Fruit fly (Drosophila melanogaster) whole organism, embryonic: ENCODE results near the gene CG43999.
A peak's percentile ranks its signal among the peaks of the same experiment; 100 is the strongest.

Experiments
- BtbVII ChIP-seq: fragments of 200-800 bp; sonication (Bioruptor generic); optimal IDR thresholded peaks from 3 replicates; lab custom pipeline; 2017; ENCODE audit warnings: missing biosample characterization, mild to moderate bottlenecking, missing genetic modification characterization
- CG10274 ChIP-seq: fragments of 200-800 bp; sonication (Bioruptor generic); optimal IDR thresholded peaks from 3 replicates; lab custom pipeline; 2017; ENCODE audit warnings: missing biosample characterization, mild to moderate bottlenecking, missing genetic modification characterization
- CG11085 ChIP-seq: fragments of 200-800 bp; sonication (Bioruptor generic); IDR thresholded peaks from 2 replicates; pipeline ENCODE4 v1.3.6; 2022; ENCODE audit warnings: missing biosample characterization, missing genetic modification characterization
- CG12391 ChIP-seq: fragments of 200-800 bp; sonication (Bioruptor generic); optimal IDR thresholded peaks from 3 replicates; lab custom pipeline; 2018; ENCODE audit warnings: missing biosample characterization, mild to moderate bottlenecking, missing genetic modification characterization, moderate library complexity
- CG12744 ChIP-seq: fragments of 200-800 bp; sonication (Bioruptor generic); optimal IDR thresholded peaks from 2 replicates; lab custom pipeline; 2016; ENCODE audit warnings: missing biosample characterization, missing genetic modification characterization
- CG13424 ChIP-seq: fragments of 200-800 bp; sonication (Bioruptor generic); optimal IDR thresholded peaks from 2 replicates; lab custom pipeline; 2019; ENCODE audit warnings: missing biosample characterization, mild to moderate bottlenecking, missing genetic modification characterization, moderate library complexity
- CG1647 ChIP-seq: fragments of 200-800 bp; sonication (Bioruptor generic); optimal IDR thresholded peaks from 3 replicates; lab custom pipeline; 2016; ENCODE audit warnings: missing biosample characterization, missing genetic modification characterization
- CG16815 ChIP-seq: fragments of 200-800 bp; sonication (Bioruptor generic); optimal IDR thresholded peaks from 3 replicates; lab custom pipeline; 2017; ENCODE audit warnings: missing biosample characterization, mild to moderate bottlenecking, missing genetic modification characterization
- CG17802 ChIP-seq: fragments of 200-800 bp; sonication (Bioruptor generic); optimal IDR thresholded peaks from 2 replicates; lab custom pipeline; 2018; ENCODE audit warnings: missing biosample characterization, mild to moderate bottlenecking, missing genetic modification characterization, moderate library complexity
- CG30403 ChIP-seq: fragments of 200-800 bp; sonication (Bioruptor generic); optimal IDR thresholded peaks from 3 replicates; lab custom pipeline; 2016; ENCODE audit warnings: missing biosample characterization, missing genetic modification characterization
- CG3065 ChIP-seq: fragments of 200-800 bp; sonication (Bioruptor generic); optimal IDR thresholded peaks from 2 replicates; lab custom pipeline; 2016; ENCODE audit warnings: missing biosample characterization, missing genetic modification characterization
- CG31224 ChIP-seq: fragments of 200-800 bp; sonication (Bioruptor generic); IDR thresholded peaks from 2 replicates; pipeline ENCODE4 v1.3.6; 2022; ENCODE audit warnings: missing biosample characterization, missing genetic modification characterization
- CG3163 ChIP-seq: fragments of 200-800 bp; sonication (Bioruptor generic); optimal IDR thresholded peaks from 3 replicates; lab custom pipeline; 2016; ENCODE audit warnings: missing biosample characterization, missing genetic modification characterization
- CG33557 ChIP-seq: fragments of 200-800 bp; sonication (Bioruptor generic); optimal IDR thresholded peaks from 2 replicates; lab custom pipeline; 2019; ENCODE audit warnings: missing biosample characterization, mild to moderate bottlenecking, missing genetic modification characterization, moderate library complexity
- CG34376 ChIP-seq: fragments of 200-800 bp; sonication (Bioruptor generic); optimal IDR thresholded peaks from 2 replicates; lab custom pipeline; 2018; ENCODE audit warnings: missing biosample characterization, mild to moderate bottlenecking, missing genetic modification characterization
- CG4404 ChIP-seq: fragments of 200-800 bp; sonication (Bioruptor generic); IDR thresholded peaks from 2 replicates; pipeline ENCODE4 v1.3.6; 2022; ENCODE audit warnings: missing biosample characterization, missing genetic modification characterization
- CG4617 ChIP-seq: fragments of 200-800 bp; sonication (Bioruptor generic); optimal IDR thresholded peaks from 3 replicates; lab custom pipeline; 2016; ENCODE audit warnings: missing biosample characterization, missing genetic modification characterization, borderline replicate concordance
- CG6272 ChIP-seq: fragments of 200-800 bp; sonication (Bioruptor generic); IDR thresholded peaks from 2 replicates; pipeline ENCODE4 v1.3.6; 2022; ENCODE audit warnings: missing biosample characterization, missing genetic modification characterization
- CG6654 ChIP-seq: fragments of 200-800 bp; sonication (Bioruptor generic); optimal IDR thresholded peaks from 2 replicates; lab custom pipeline; 2017; ENCODE audit warnings: missing biosample characterization, mild to moderate bottlenecking, missing genetic modification characterization
- CG9215 ChIP-seq: fragments of 200-800 bp; sonication (Bioruptor generic); IDR thresholded peaks from 2 replicates; pipeline ENCODE4 v1.3.6; 2022; ENCODE audit warnings: missing biosample characterization, missing genetic modification characterization
- CG9437 ChIP-seq: fragments of 200-800 bp; sonication (Bioruptor generic); optimal IDR thresholded peaks from 2 replicates; lab custom pipeline; 2018; ENCODE audit warnings: missing biosample characterization, mild to moderate bottlenecking, missing genetic modification characterization
- Fer1 ChIP-seq: fragments of 200-800 bp; sonication (Bioruptor generic); optimal IDR thresholded peaks from 2 replicates; lab custom pipeline; 2017; ENCODE audit warnings: missing biosample characterization, mild to moderate bottlenecking, missing genetic modification characterization
- Gsc ChIP-seq: fragments of 200-800 bp; sonication (Bioruptor generic); IDR thresholded peaks from 2 replicates; pipeline ENCODE4 v1.3.6; 2022; ENCODE audit warnings: missing biosample characterization, missing genetic modification characterization
- HLH3B ChIP-seq: fragments of 200-800 bp; sonication (Bioruptor generic); IDR thresholded peaks from 2 replicates; pipeline ENCODE4 v1.3.6; 2022; ENCODE audit warnings: missing biosample characterization, missing genetic modification characterization
- HmgD ChIP-seq: fragments of 200-800 bp; sonication (Bioruptor generic); optimal IDR thresholded peaks from 3 replicates; lab custom pipeline; 2016; ENCODE audit warnings: missing biosample characterization, missing genetic modification characterization
- Hr51 ChIP-seq, 2 experiments: fragments of 200-800 bp; sonication (Bioruptor generic); optimal IDR thresholded peaks; 2 replicates in 1 of 2; 3 replicates in 1 of 2; lab custom pipeline; 2016 to 2018; ENCODE audit warnings: missing biosample characterization in 2 of 2, missing genetic modification characterization in 2 of 2, mild to moderate bottlenecking in 1 of 2, moderate library complexity in 1 of 2
- Kr ChIP-seq: fragments of 200-800 bp; sonication (Bioruptor generic); optimal IDR thresholded peaks from 2 replicates; lab custom pipeline; 2017; ENCODE audit warnings: missing biosample characterization, mild to moderate bottlenecking, missing genetic modification characterization
- NFAT ChIP-seq: fragments of 200-800 bp; sonication (Bioruptor generic); IDR thresholded peaks from 2 replicates; pipeline ENCODE4 v1.3.6; 2022; ENCODE audit warnings: missing biosample characterization, missing genetic modification characterization
- NfI ChIP-seq: fragments of 200-800 bp; sonication (Bioruptor generic); optimal IDR thresholded peaks from 3 replicates; lab custom pipeline; 2018; ENCODE audit warnings: missing biosample characterization, mild to moderate bottlenecking, missing genetic modification characterization, moderate library complexity
- Pdp1 ChIP-seq, 2 experiments: fragments of 200-800 bp; sonication (Bioruptor generic); optimal IDR thresholded peaks; 3 replicates each; lab custom pipeline; 2016; ENCODE audit warnings: missing biosample characterization in 2 of 2, missing genetic modification characterization in 2 of 2, mild to moderate bottlenecking in 1 of 2, moderate library complexity in 1 of 2
- Sin3A ChIP-seq: fragments of >200 bp; optimal IDR thresholded peaks from 2 replicates; lab custom pipeline; 2018
- Sox100B ChIP-seq: fragments of 200-800 bp; sonication (Bioruptor generic); optimal IDR thresholded peaks from 3 replicates; lab custom pipeline; 2018; ENCODE audit warnings: missing biosample characterization, mild to moderate bottlenecking, missing genetic modification characterization
- Stat92E ChIP-seq, 3 experiments: fragments of >200 bp in 2 of 3; fragments of 200-800 bp in 1 of 3; sonication (Bioruptor generic) in 1 of 3; optimal IDR thresholded peaks; 2 replicates each; lab custom pipeline; 2017 to 2019; ENCODE audit warnings: missing biosample characterization in 3 of 3, missing genetic modification characterization in 3 of 3, mild to moderate bottlenecking in 1 of 3, moderate library complexity in 1 of 3
- ap ChIP-seq: fragments of 200-800 bp; sonication (Bioruptor generic); IDR thresholded peaks from 2 replicates; pipeline ENCODE4 v1.3.6; 2022; ENCODE audit warnings: missing biosample characterization, missing genetic modification characterization
- ci ChIP-seq: fragments of 200-800 bp; sonication (Bioruptor generic); IDR thresholded peaks from 3 replicates; pipeline ENCODE4 v1.3.6; 2022; ENCODE audit warnings: missing biosample characterization, missing genetic modification characterization
- corto ChIP-seq: fragments of 200-800 bp; sonication (Bioruptor generic); optimal IDR thresholded peaks from 2 replicates; lab custom pipeline; 2016; ENCODE audit warnings: missing biosample characterization, mild to moderate bottlenecking, missing genetic modification characterization, moderate library complexity
- dmrt99B ChIP-seq: fragments of 200-800 bp; sonication (Bioruptor generic); optimal IDR thresholded peaks from 2 replicates; lab custom pipeline; 2018; ENCODE audit warnings: missing biosample characterization, mild to moderate bottlenecking, missing genetic modification characterization, moderate library complexity
- ftz-f1 ChIP-seq: fragments of 200-800 bp; sonication (Bioruptor generic); optimal IDR thresholded peaks from 2 replicates; lab custom pipeline; 2016; ENCODE audit warnings: missing biosample characterization, missing genetic modification characterization
- jing ChIP-seq: fragments of 200-800 bp; sonication (Bioruptor generic); optimal IDR thresholded peaks from 2 replicates; lab custom pipeline; 2018; ENCODE audit warnings: missing biosample characterization, mild to moderate bottlenecking, missing genetic modification characterization
- knrl ChIP-seq: fragments of 200-800 bp; sonication (Bioruptor generic); IDR thresholded peaks from 3 replicates; pipeline ENCODE4 v1.3.6; 2022; ENCODE audit warnings: missing biosample characterization, missing genetic modification characterization; ENCODE audit not compliant: partially characterized antibody
- lmd ChIP-seq: fragments of 200-800 bp; sonication (Bioruptor generic); IDR thresholded peaks from 2 replicates; pipeline ENCODE4 v1.3.6; 2022; ENCODE audit warnings: missing biosample characterization, missing genetic modification characterization
- nau ChIP-seq: fragments of 200-800 bp; sonication (Bioruptor generic); optimal IDR thresholded peaks from 3 replicates; lab custom pipeline; 2017; ENCODE audit warnings: missing biosample characterization, mild to moderate bottlenecking, missing genetic modification characterization, missing genetic modification reagents
- pb ChIP-seq: fragments of 200-800 bp; sonication (Bioruptor generic); optimal IDR thresholded peaks from 3 replicates; lab custom pipeline; 2016; ENCODE audit warnings: missing biosample characterization, missing genetic modification characterization
- so ChIP-seq: fragments of 200-800 bp; sonication (Bioruptor generic); IDR thresholded peaks from 3 replicates; pipeline ENCODE4 v1.3.6; 2022; ENCODE audit warnings: missing biosample characterization, missing genetic modification characterization
- stc ChIP-seq: fragments of 200-800 bp; sonication (Bioruptor generic); IDR thresholded peaks from 2 replicates; pipeline ENCODE4 v1.3.6; 2022; ENCODE audit warnings: missing biosample characterization, missing genetic modification characterization
- toy ChIP-seq: fragments of 200-800 bp; sonication (Bioruptor generic); IDR thresholded peaks from 2 replicates; pipeline ENCODE4 v1.3.6; 2022; ENCODE audit warnings: missing biosample characterization, missing genetic modification characterization
- ttk ChIP-seq: fragments of 200-800 bp; sonication (Bioruptor generic); IDR thresholded peaks from 2 replicates; pipeline ENCODE4 v2.1.2; 2022; ENCODE audit warnings: missing biosample characterization, missing genetic modification characterization
- tx ChIP-seq: fragments of 200-800 bp; sonication (Bioruptor generic); optimal IDR thresholded peaks from 2 replicates; lab custom pipeline; 2016; ENCODE audit warnings: missing biosample characterization, missing genetic modification characterization
- yki ChIP-seq: fragments of >200 bp; optimal IDR thresholded peaks from 3 replicates; lab custom pipeline; 2018
- zen2 ChIP-seq: fragments of 200-800 bp; sonication (Bioruptor generic); IDR thresholded peaks from 3 replicates; pipeline ENCODE4 v1.3.6; 2022; ENCODE audit warnings: missing biosample characterization, missing genetic modification characterization; ENCODE audit not compliant: partially characterized antibody

The CG43999 gene

DNA sequence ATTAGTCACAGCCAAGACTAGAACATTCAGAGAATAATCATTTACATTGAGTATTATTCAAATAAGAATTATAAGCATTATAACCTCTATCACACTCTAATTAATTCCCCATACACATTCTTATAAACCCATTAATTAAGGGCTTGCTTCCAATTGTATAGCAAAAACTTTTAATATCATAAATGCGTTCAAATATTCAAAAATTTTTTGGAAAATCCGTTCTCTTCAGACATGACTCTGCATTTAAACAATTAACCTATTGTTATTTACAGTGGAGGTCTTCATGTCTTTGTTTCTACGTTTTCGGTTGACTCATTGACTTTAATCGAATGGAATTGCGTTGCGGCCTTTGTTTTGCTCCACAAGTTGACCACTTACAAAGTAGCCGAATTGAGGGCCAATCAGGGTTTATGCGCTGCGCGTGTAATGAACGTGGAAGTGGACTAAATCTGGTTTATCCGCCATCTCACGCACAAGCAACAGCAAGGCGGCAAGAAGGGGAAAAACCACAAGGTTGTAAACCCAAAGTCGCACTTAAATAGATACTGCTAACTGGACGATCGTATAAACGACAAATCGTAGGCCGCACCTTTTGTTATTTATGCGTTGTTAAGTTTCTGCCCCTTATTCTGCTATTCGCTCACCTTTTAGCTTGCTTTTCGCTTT, 7.8 kb downstream of the CG43999 start (continued):
- peak; percentile 80 for TF ChIP-seq so (GFP tag; lab: Robert Waterston, UW)
- TF ChIP-seq BtbVII (GFP tag; lab: Kevin White, UChicago) = no peak
- TF ChIP-seq NfI = peak; percentile 58
- no peak for TF ChIP-seq CG16815 (GFP tag; lab: Kevin White, UChicago)
- no peak for TF ChIP-seq Stat92E (GFP tag; optimal IDR thresholded peaks at IDR 0.05; lab: Kevin White, UChicago)
- TF ChIP-seq CG1647 = no peak
- no peak for TF ChIP-seq jing (GFP tag; lab: Kevin White, UChicago)
- TF ChIP-seq HmgD = no peak
- TF ChIP-seq ci (GFP tag; lab: Robert Waterston, UW) = peak; percentile 89
- TF ChIP-seq stc (GFP tag; lab: Robert Waterston, UW) = peak; percentile 57
- no peak for TF ChIP-seq CG17802 (tag; lab: Kevin White, UChicago)
- peak; percentile 31 for TF ChIP-seq CG12744 (GFP tag; lab: Kevin White, UChicago)
- no peak for TF ChIP-seq CG4617 (GFP tag; lab: Kevin White, UChicago)
- no peak for TF ChIP-seq Gsc (GFP tag; lab: Robert Waterston, UW)
- peak; percentile 46; the same call in 1 of the 2 replicates for TF ChIP-seq CG11085
- no peak for TF ChIP-seq knrl (GFP tag; lab: Robert Waterston, UW)
- TF ChIP-seq CG30403 (GFP tag; lab: Kevin White, UChicago) = no peak
- TF ChIP-seq CG31224 = peak; percentile 78
- TF ChIP-seq NFAT = peak; percentile 79
- TF ChIP-seq CG9437 = no peak
- no peak for TF ChIP-seq CG3065 (GFP tag; lab: Kevin White, UChicago)
- TF ChIP-seq lmd (GFP tag; lab: Robert Waterston, UW) = peak; percentile 56; the same call in 1 of the 2 replicates
- TF ChIP-seq Sox100B (GFP tag; lab: Kevin White, UChicago) = no peak
- no peak for TF ChIP-seq yki (lab: Kevin White, UChicago)
- TF ChIP-seq CG6272 = peak; percentile 56
- TF ChIP-seq HLH3B (GFP tag; lab: Robert Waterston, UW) = peak; percentile 42; the same call in 1 of the 2 replicates
- TF ChIP-seq CG6654 (GFP tag; lab: Kevin White, UChicago) = no peak
- TF ChIP-seq tx (GFP tag; lab: Kevin White, UChicago) = peak; percentile 31
- TF ChIP-seq zen2 (GFP tag; lab: Robert Waterston, UW) = no peak
- peak; percentile 37; the same call in 1 of the 2 replicates for TF ChIP-seq ttk (GFP tag; lab: Robert Waterston, UW)
- no peak for TF ChIP-seq Kr (GFP tag; lab: Kevin White, UChicago)
- no peak for TF ChIP-seq dmrt99B
- no peak for TF ChIP-seq ap (GFP tag; lab: Robert Waterston, UW)
- TF ChIP-seq CG3163 (GFP tag; lab: Kevin White, UChicago) = peak; percentile 9
- TF ChIP-seq ftz-f1 (GFP tag; lab: Kevin White, UChicago) = peak; percentile 79
- no peak for TF ChIP-seq CG4404
- no peak for TF ChIP-seq corto (GFP tag; lab: Kevin White, UChicago)
- peak; percentile 55 for TF ChIP-seq CG34376 (GFP tag; lab: Kevin White, UChicago)
- TF ChIP-seq CG12391 (tag; lab: Kevin White, UChicago) = peak; percentile 3
- TF ChIP-seq Fer1 (GFP tag; lab: Kevin White, UChicago) = peak; percentile 46
- TF ChIP-seq CG10274 (GFP tag; lab: Kevin White, UChicago) = no peak
- TF ChIP-seq Pdp1 (GFP tag; optimal IDR thresholded peaks at IDR 0.05; lab: Kevin White, UChicago) = peak; percentile 3 to 9
- TF ChIP-seq nau (GFP tag; lab: Kevin White, UChicago) = peak; percentile 43
- peak; percentile 56; the same call in 1 of the 2 replicates for TF ChIP-seq toy
- TF ChIP-seq pb = peak; percentile 77
- peak; percentile 17 to 59 for TF ChIP-seq Hr51 (GFP tag; optimal IDR thresholded peaks at IDR 0.05; lab: Kevin White, UChicago)
- TF ChIP-seq CG13424 = no peak
- no peak for TF ChIP-seq Sin3A (lab: Kevin White, UChicago)
- TF ChIP-seq CG9215 = peak; percentile 40; the same call in 1 of the 2 replicates
- no peak for TF ChIP-seq CG33557
